Worm (Caenorhabditis elegans) whole organism, L4 larva: ENCODE results near the gene ifc-2.

Source experiments
- R02D3.7 ChIP-seq: fragments of 150-350 bp; sonication (generic microtip); optimal IDR thresholded peaks from 3 replicates; lab custom pipeline; 2014; ENCODE audit warnings: missing biosample characterization, missing genetic modification characterization
- mdt-29 ChIP-seq: fragments of 200-800 bp; sonication (Bioruptor generic); IDR thresholded peaks from 2 replicates; pipeline ENCODE4 v1.3.6; 2022; ENCODE audit warnings: missing genetic modification reagents, missing genetic modification characterization, missing compliant biosample characterization
- zfp-3 ChIP-seq: fragments of 200-800 bp; sonication (Bioruptor generic); conservative IDR thresholded peaks from 2 replicates; pipeline ENCODE4 v1.3.6; 2022; ENCODE audit warnings: missing genetic modification reagents, missing genetic modification characterization, missing compliant biosample characterization

Gene ifc-2

ce11 chrX:593245-593733 lies 61.4 kb downstream of the ifc-2 start (continued):
- no peak for TF ChIP-seq mdt-29 (GFP tag; lab: Robert Waterston, UW)
- TF ChIP-seq R02D3.7 = no peak
- TF ChIP-seq zfp-3 = no peak
